Worm (Caenorhabditis elegans) whole organism, L4 larva: ENCODE measurements around the gene Y61A9LA.10.

Source experiments
- F49E8.2 ChIP-seq: sonication (generic microtip); optimal IDR thresholded peaks from 2 replicates; lab custom pipeline; 2016; ENCODE audit warnings: missing compliant biosample characterization, mild to moderate bottlenecking, missing genetic modification characterization, borderline replicate concordance
- T20F7.1 ChIP-seq: fragments of 200-800 bp; sonication (Bioruptor generic); optimal IDR thresholded peaks from 2 replicates; lab custom pipeline; 2018; ENCODE audit warnings: mild to moderate bottlenecking, missing genetic modification characterization, missing compliant biosample characterization
- ama-1 ChIP-seq: fragments of 150-350 bp; optimal IDR thresholded peaks from 2 replicates; lab custom pipeline; 2014; ENCODE audit warnings: inconsistent platforms, mixed read lengths
- ces-1 ChIP-seq: fragments of 150-350 bp; sonication (generic microtip); optimal IDR thresholded peaks from 4 replicates; lab custom pipeline; 2014; ENCODE audit warnings: missing biosample characterization, missing genetic modification reagents, missing genetic modification characterization
- ctbp-1 ChIP-seq: fragments of 200-800 bp; sonication (Bioruptor generic); IDR thresholded peaks from 2 replicates; pipeline ENCODE4 v1.3.6; 2022; ENCODE audit warnings: missing genetic modification reagents, missing genetic modification characterization, missing compliant biosample characterization
- egl-27 ChIP-seq: sonication (generic microtip); optimal IDR thresholded peaks from 3 replicates; lab custom pipeline; 2017; ENCODE audit warnings: missing biosample characterization, missing genetic modification reagents, missing genetic modification characterization
- lin-39 ChIP-seq: fragments of 150-350 bp; optimal IDR thresholded peaks from 2 replicates; lab custom pipeline; 2014; ENCODE audit warnings: missing biosample characterization, missing genetic modification reagents, missing genetic modification characterization
- mdl-1 ChIP-seq, 2 experiments: fragments of 150-350 bp in 1 of 2; sonication (generic microtip) in 1 of 2; optimal IDR thresholded peaks; 2 replicates each; lab custom pipeline; 2014 to 2017; ENCODE audit warnings: missing biosample characterization in 2 of 2, missing genetic modification characterization in 2 of 2
- nhr-237 ChIP-seq: sonication (generic microtip); optimal IDR thresholded peaks from 2 replicates; lab custom pipeline; 2017; ENCODE audit warnings: missing biosample characterization, missing genetic modification characterization
- nhr-28 ChIP-seq: fragments of 150-350 bp; optimal IDR thresholded peaks from 2 replicates; lab custom pipeline; 2014; ENCODE audit warnings: missing biosample characterization, missing genetic modification characterization
- pha-4 ChIP-seq, 2 experiments: fragments of 150-350 bp in 1 of 2; fragments of 200-800 bp in 1 of 2; sonication (Bioruptor generic) in 1 of 2; IDR thresholded peaks in 1 of 2; optimal IDR thresholded peaks in 1 of 2; 2 replicates each; pipeline versions ENCODE4 v1.3.6 to Lab custom; 2014 to 2022; ENCODE audit warnings: missing genetic modification characterization in 2 of 2, missing genetic modification reagents in 2 of 2, missing biosample characterization in 1 of 2, missing compliant biosample characterization in 1 of 2
- pqm-1 ChIP-seq: sonication (generic microtip); optimal IDR thresholded peaks from 2 replicates; lab custom pipeline; 2017; ENCODE audit warnings: missing biosample characterization, missing genetic modification characterization
- unc-62 ChIP-seq, 3 experiments: fragments of 150-350 bp in 1 of 3; sonication (generic microtip); optimal IDR thresholded peaks in 2 of 3; peaks in 1 of 3; 1 replicate in 1 of 3; 2 replicates in 2 of 3; lab custom pipeline; 2014 to 2017; ENCODE audit warnings: missing biosample characterization in 3 of 3, missing genetic modification characterization in 3 of 3, missing genetic modification reagents in 3 of 3, missing genotype in 1 of 3

- TF ChIP-seq egl-27 (tag; lab: Kevin White, UChicago) (no peak), nhr-237 (tag; lab: Kevin White, UChicago) (no peak), nhr-28 (tag; lab: Kevin White, UChicago) (peak; percentile 61), mdl-1 (tag; optimal IDR thresholded peaks at IDR 0.05; lab: Kevin White, UChicago) (no peak), lin-39 (tag; lab: Kevin White, UChicago) (no peak), pha-4 (GFP tag; IDR thresholded peaks at IDR 0.05; lab: Robert Waterston, UW) (no peak), pha-4 (tag; optimal IDR thresholded peaks at IDR 0.05; lab: Kevin White, UChicago) (no peak), ctbp-1 (no peak), ama-1 (no peak), unc-62 (GFP tag; optimal IDR thresholded peaks at IDR 0.05 in 1 of 2; lab: Kevin White, UChicago) (peak in 1 of 2 experiments; percentile 5), unc-62 (tag; optimal IDR thresholded peaks at IDR 0.05; lab: Kevin White, UChicago) (no peak), ces-1 (GFP tag; lab: Kevin White, UChicago) (no peak), T20F7.1 (GFP tag; lab: Kevin White, UChicago) (no peak), F49E8.2 (no peak), pqm-1 (tag; lab: Kevin White, UChicago) (no peak)
Measured at ce11 chrV:4651480-4651879, 35.9 kb upstream of the Y61A9LA.10 start.
